Worm (Caenorhabditis elegans) whole organism, L2 larva: ENCODE measurements around the gene nlp-11.

ENCODE experiments used
- elt-1 ChIP-seq: fragments of 150-350 bp; optimal IDR thresholded peaks from 2 replicates; lab custom pipeline; 2014; ENCODE audit warnings: missing biosample characterization, missing genetic modification characterization
- fos-1 ChIP-seq: fragments of 150-350 bp; optimal IDR thresholded peaks from 2 replicates; lab custom pipeline; 2014; ENCODE audit warnings: missing biosample characterization, missing genetic modification characterization
- skn-1 ChIP-seq: sonication (generic microtip); optimal IDR thresholded peaks from 2 replicates; lab custom pipeline; 2017; ENCODE audit warnings: missing biosample characterization, missing genetic modification characterization
- snpc-4 ChIP-seq: fragments of 150-350 bp; optimal IDR thresholded peaks from 2 replicates; lab custom pipeline; 2014; ENCODE audit warnings: missing biosample characterization, missing genetic modification characterization
- unc-62 ChIP-seq: fragments of 150-350 bp; optimal IDR thresholded peaks from 2 replicates; lab custom pipeline; 2014; ENCODE audit warnings: missing biosample characterization, missing genetic modification reagents, missing genetic modification characterization

DNA sequence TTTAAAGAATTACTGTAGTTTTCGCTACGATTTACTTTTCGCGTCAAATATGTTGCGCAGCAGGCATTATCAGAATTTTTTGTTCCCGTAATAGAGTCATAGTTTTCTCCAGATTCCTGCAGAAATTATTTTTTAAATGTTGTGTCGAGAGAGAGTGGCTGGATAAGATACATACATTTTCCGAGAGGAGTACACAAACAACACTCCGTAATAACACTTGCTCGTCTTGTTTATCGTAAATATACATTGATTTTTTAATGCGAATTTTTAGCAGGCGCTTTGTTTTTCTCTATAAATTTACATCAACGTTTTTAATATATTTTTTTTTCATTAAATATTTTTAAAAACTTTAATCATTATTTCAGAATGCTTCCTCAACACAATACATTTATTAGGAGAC, 22.8 kb downstream of the nlp-11 start, which contains the start of gene taf-8:
- TF ChIP-seq skn-1 (tag; lab: Kevin White, UChicago) (no peak), snpc-4 (no peak), unc-62 (GFP tag; lab: Kevin White, UChicago) (no peak), elt-1 (tag; lab: Kevin White, UChicago) (no peak), fos-1 (tag; lab: Kevin White, UChicago) (no peak)
